Fruit fly (Drosophila melanogaster) whole organism, embryonic: ENCODE results near the gene nod.
A peak's percentile ranks its signal among the peaks of the same experiment; 100 is the strongest.

Experiments
- BEAF-32 ChIP-seq: fragments of 200-800 bp; sonication (Bioruptor generic); optimal IDR thresholded peaks from 3 replicates; lab custom pipeline; 2017; ENCODE audit warnings: missing biosample characterization, missing genetic modification characterization, mild to moderate bottlenecking, moderate library complexity, missing genetic modification reagents
- Bgb ChIP-seq: fragments of 200-800 bp; sonication (Bioruptor generic); IDR thresholded peaks from 2 replicates; pipeline ENCODE4 v1.3.6; 2022; ENCODE audit warnings: missing biosample characterization, missing genetic modification characterization; ENCODE audit not compliant: partially characterized antibody
- Blimp-1 ChIP-seq: fragments of 200-800 bp; sonication (Bioruptor generic); optimal IDR thresholded peaks from 3 replicates; lab custom pipeline; 2018; ENCODE audit warnings: missing biosample characterization, missing genetic modification characterization, mild to moderate bottlenecking, moderate library complexity, missing genetic modification reagents
- CG10366 ChIP-seq: fragments of 200-800 bp; sonication (Bioruptor generic); IDR thresholded peaks from 2 replicates; pipeline ENCODE4 v1.3.6; 2022; ENCODE audit warnings: missing biosample characterization, missing genetic modification characterization
- CG10654 ChIP-seq: fragments of 200-800 bp; sonication (Bioruptor generic); optimal IDR thresholded peaks from 2 replicates; lab custom pipeline; 2016; ENCODE audit warnings: missing biosample characterization, missing genetic modification characterization
- CG11456 ChIP-seq: fragments of 200-800 bp; sonication (Bioruptor generic); IDR thresholded peaks from 3 replicates; pipeline ENCODE4 v1.3.6; 2022; ENCODE audit warnings: missing biosample characterization, missing genetic modification characterization
- CG14860 ChIP-seq: fragments of 200-800 bp; sonication (Bioruptor generic); IDR thresholded peaks from 3 replicates; pipeline ENCODE4 v1.3.6; 2022; ENCODE audit warnings: missing biosample characterization, missing genetic modification characterization; ENCODE audit not compliant: partially characterized antibody
- CG17328 ChIP-seq: fragments of 200-800 bp; sonication (Bioruptor generic); IDR thresholded peaks from 2 replicates; pipeline ENCODE4 v1.3.6; 2022; ENCODE audit warnings: missing biosample characterization, missing genetic modification characterization
- CG17361 ChIP-seq: fragments of 200-800 bp; sonication (Bioruptor generic); IDR thresholded peaks from 3 replicates; pipeline ENCODE4 v1.3.6; 2022; ENCODE audit warnings: missing biosample characterization, missing genetic modification characterization
- CG18011 ChIP-seq: fragments of 200-800 bp; sonication (Bioruptor generic); optimal IDR thresholded peaks from 2 replicates; lab custom pipeline; 2017; ENCODE audit warnings: missing biosample characterization, missing genetic modification characterization, mild to moderate bottlenecking, moderate library complexity, missing genotype
- CG2120 ChIP-seq: fragments of 200-800 bp; sonication (Bioruptor generic); optimal IDR thresholded peaks from 3 replicates; lab custom pipeline; 2016; ENCODE audit warnings: missing biosample characterization, missing genetic modification characterization
- CG2129 ChIP-seq: fragments of 200-800 bp; sonication (Bioruptor generic); IDR thresholded peaks from 2 replicates; pipeline ENCODE4 v1.3.6; 2022; ENCODE audit warnings: missing biosample characterization, missing genetic modification characterization; ENCODE audit not compliant: partially characterized antibody
- CG30020 ChIP-seq: fragments of 200-800 bp; optimal IDR thresholded peaks from 2 replicates; lab custom pipeline; 2019; ENCODE audit warnings: missing biosample characterization, mild to moderate bottlenecking, missing genetic modification characterization, moderate library complexity
- CG34224 ChIP-seq: fragments of 200-800 bp; sonication (Bioruptor generic); IDR thresholded peaks from 3 replicates; pipeline ENCODE4 v1.3.6; 2022; ENCODE audit warnings: missing biosample characterization, missing genetic modification characterization; ENCODE audit not compliant: partially characterized antibody
- CG34376 ChIP-seq: fragments of 200-800 bp; sonication (Bioruptor generic); optimal IDR thresholded peaks from 2 replicates; lab custom pipeline; 2018; ENCODE audit warnings: missing biosample characterization, mild to moderate bottlenecking, missing genetic modification characterization
- CG4282 ChIP-seq: fragments of 200-800 bp; sonication (Bioruptor generic); optimal IDR thresholded peaks from 2 replicates; lab custom pipeline; 2016; ENCODE audit warnings: missing biosample characterization, missing genetic modification characterization
- CG4730 ChIP-seq: fragments of 200-800 bp; sonication (Bioruptor generic); IDR thresholded peaks from 2 replicates; pipeline ENCODE4 v1.3.6; 2022; ENCODE audit warnings: missing biosample characterization, missing genetic modification characterization
- CG5245 ChIP-seq: fragments of 200-800 bp; sonication (Bioruptor generic); optimal IDR thresholded peaks from 3 replicates; lab custom pipeline; 2016; ENCODE audit warnings: missing biosample characterization, missing genetic modification characterization
- CG8281 ChIP-seq: fragments of 200-800 bp; sonication (Bioruptor generic); optimal IDR thresholded peaks from 2 replicates; lab custom pipeline; 2018; ENCODE audit warnings: missing biosample characterization, mild to moderate bottlenecking, missing genetic modification characterization, moderate library complexity
- CG8290 ChIP-seq, 3 experiments: fragments of 200-800 bp; sonication (Bioruptor generic); optimal IDR thresholded peaks; 2 replicates each; lab custom pipeline; 2016 to 2019; ENCODE audit warnings: missing biosample characterization in 3 of 3, missing genetic modification characterization in 3 of 3, mild to moderate bottlenecking in 2 of 3, moderate library complexity in 1 of 3
- CG8765 ChIP-seq: fragments of 200-800 bp; sonication (Bioruptor generic); IDR thresholded peaks from 2 replicates; pipeline ENCODE4 v1.3.6; 2022; ENCODE audit warnings: missing biosample characterization, missing genetic modification characterization
- CTCF ChIP-seq: fragments of 200-800 bp; sonication (Bioruptor generic); optimal IDR thresholded peaks from 2 replicates; lab custom pipeline; 2017; ENCODE audit warnings: missing biosample characterization, mild to moderate bottlenecking, missing genetic modification characterization, moderate library complexity
- Chrac-16 ChIP-seq: fragments of 200-800 bp; sonication (Bioruptor generic); optimal IDR thresholded peaks from 3 replicates; lab custom pipeline; 2016; ENCODE audit warnings: missing biosample characterization, missing genetic modification characterization
- CoRest ChIP-seq: fragments of 200-800 bp; sonication (Bioruptor generic); optimal IDR thresholded peaks from 3 replicates; lab custom pipeline; 2018; ENCODE audit warnings: missing biosample characterization, mild to moderate bottlenecking, missing genetic modification characterization, moderate library complexity
- Deaf1 ChIP-seq: fragments of 200-800 bp; optimal IDR thresholded peaks from 3 replicates; lab custom pipeline; 2019; ENCODE audit warnings: missing biosample characterization, mild to moderate bottlenecking, missing genetic modification characterization, moderate library complexity
- Dip2 ChIP-seq: fragments of 200-800 bp; sonication (Bioruptor generic); IDR thresholded peaks from 2 replicates; pipeline ENCODE4 v1.3.6; 2022; ENCODE audit warnings: missing biosample characterization, missing genetic modification characterization
- Hr3 ChIP-seq: fragments of 200-800 bp; sonication (Bioruptor generic); optimal IDR thresholded peaks from 3 replicates; lab custom pipeline; 2016; ENCODE audit warnings: missing biosample characterization, missing genetic modification characterization
- Hsf ChIP-seq: fragments of 200-800 bp; sonication (Bioruptor generic); optimal IDR thresholded peaks from 3 replicates; lab custom pipeline; 2016; ENCODE audit warnings: missing biosample characterization, missing genetic modification characterization
- Jarid2 ChIP-seq: fragments of 200-800 bp; sonication (Bioruptor generic); optimal IDR thresholded peaks from 3 replicates; lab custom pipeline; 2017; ENCODE audit warnings: mild to moderate bottlenecking, missing biosample characterization, missing genetic modification reagents, missing genetic modification characterization
- Ptx1 ChIP-seq: fragments of 200-800 bp; sonication (Bioruptor generic); IDR thresholded peaks from 2 replicates; pipeline ENCODE4 v1.3.6; 2022; ENCODE audit warnings: missing biosample characterization, missing genetic modification characterization
- ab ChIP-seq: fragments of 200-800 bp; sonication (Bioruptor generic); optimal IDR thresholded peaks from 2 replicates; lab custom pipeline; 2016; ENCODE audit warnings: missing biosample characterization, missing genetic modification characterization
- eyg ChIP-seq: fragments of 200-800 bp; sonication (Bioruptor generic); optimal IDR thresholded peaks from 3 replicates; lab custom pipeline; 2016; ENCODE audit warnings: missing biosample characterization, missing genetic modification characterization
- fd64A ChIP-seq: fragments of 200-800 bp; sonication (Bioruptor generic); optimal IDR thresholded peaks from 3 replicates; lab custom pipeline; 2018; ENCODE audit warnings: missing biosample characterization, mild to moderate bottlenecking, missing genetic modification characterization
- gfzf ChIP-seq: fragments of 200-800 bp; sonication (Bioruptor generic); optimal IDR thresholded peaks from 2 replicates; lab custom pipeline; 2016; ENCODE audit warnings: missing biosample characterization, mild to moderate bottlenecking, missing genetic modification characterization, moderate library complexity
- grn ChIP-seq: fragments of 200-800 bp; sonication (Bioruptor generic); optimal IDR thresholded peaks from 3 replicates; lab custom pipeline; 2017; ENCODE audit warnings: missing biosample characterization, missing genetic modification characterization
- hb ChIP-seq: fragments of 200-800 bp; sonication (Bioruptor generic); IDR thresholded peaks from 3 replicates; pipeline ENCODE4 v1.3.6; 2022; ENCODE audit warnings: missing biosample characterization, missing genetic modification characterization; ENCODE audit not compliant: partially characterized antibody
- ind ChIP-seq: fragments of 200-800 bp; sonication (Bioruptor generic); optimal IDR thresholded peaks from 3 replicates; lab custom pipeline; 2016; ENCODE audit warnings: missing biosample characterization, missing genetic modification characterization
- insv ChIP-seq, 2 experiments: fragments of 200-800 bp; sonication (Bioruptor generic); optimal IDR thresholded peaks; 3 replicates each; lab custom pipeline; 2016 to 2018; ENCODE audit warnings: missing biosample characterization in 2 of 2, missing genetic modification characterization in 2 of 2
- jigr1 ChIP-seq: fragments of 200-800 bp; sonication (Bioruptor generic); IDR thresholded peaks from 3 replicates; pipeline ENCODE4 v1.3.6; 2022; ENCODE audit warnings: missing biosample characterization, missing genetic modification characterization
- knrl ChIP-seq: fragments of 200-800 bp; sonication (Bioruptor generic); IDR thresholded peaks from 3 replicates; pipeline ENCODE4 v1.3.6; 2022; ENCODE audit warnings: missing biosample characterization, missing genetic modification characterization; ENCODE audit not compliant: partially characterized antibody
- lola ChIP-seq, 3 experiments: fragments of >200 bp in 2 of 3; fragments of 200-800 bp in 1 of 3; sonication (Bioruptor generic) in 1 of 3; optimal IDR thresholded peaks; 2 replicates each; lab custom pipeline; 2017 to 2019; ENCODE audit warnings: missing biosample characterization in 3 of 3, missing genetic modification characterization in 3 of 3, mild to moderate bottlenecking in 1 of 3, moderate library complexity in 1 of 3
- nau ChIP-seq: fragments of 200-800 bp; sonication (Bioruptor generic); optimal IDR thresholded peaks from 3 replicates; lab custom pipeline; 2017; ENCODE audit warnings: missing biosample characterization, mild to moderate bottlenecking, missing genetic modification characterization, missing genetic modification reagents
- oc ChIP-seq: fragments of 200-800 bp; sonication (Bioruptor generic); optimal IDR thresholded peaks from 2 replicates; lab custom pipeline; 2018; ENCODE audit warnings: missing biosample characterization, mild to moderate bottlenecking, missing genetic modification characterization, moderate library complexity
- salm ChIP-seq: fragments of 200-800 bp; sonication (Bioruptor generic); optimal IDR thresholded peaks from 2 replicates; lab custom pipeline; 2018; ENCODE audit warnings: missing biosample characterization, mild to moderate bottlenecking, missing genetic modification characterization
- schlank ChIP-seq: fragments of 200-800 bp; sonication (Bioruptor generic); optimal IDR thresholded peaks from 2 replicates; lab custom pipeline; 2018; ENCODE audit warnings: missing biosample characterization, mild to moderate bottlenecking, missing genetic modification characterization
- sens-2 ChIP-seq: fragments of 200-800 bp; sonication (Bioruptor generic); IDR thresholded peaks from 2 replicates; pipeline ENCODE4 v1.3.6; 2022; ENCODE audit warnings: missing biosample characterization, missing genetic modification characterization
- sim ChIP-seq: fragments of 200-800 bp; sonication (Bioruptor generic); IDR thresholded peaks from 2 replicates; pipeline ENCODE4 v1.3.6; 2022; ENCODE audit warnings: missing biosample characterization, missing genetic modification characterization
- stwl ChIP-seq: fragments of 200-800 bp; sonication (Bioruptor generic); optimal IDR thresholded peaks from 3 replicates; lab custom pipeline; 2018; ENCODE audit warnings: missing biosample characterization, mild to moderate bottlenecking, missing genetic modification characterization, moderate library complexity
- tin ChIP-seq: fragments of 200-800 bp; sonication (Bioruptor generic); optimal IDR thresholded peaks from 3 replicates; lab custom pipeline; 2016; ENCODE audit warnings: missing biosample characterization, missing genetic modification characterization
- unpg ChIP-seq: fragments of 200-800 bp; sonication (Bioruptor generic); optimal IDR thresholded peaks from 3 replicates; lab custom pipeline; 2018; ENCODE audit warnings: missing biosample characterization, mild to moderate bottlenecking, missing genetic modification characterization, moderate library complexity

nod gene

DNA sequence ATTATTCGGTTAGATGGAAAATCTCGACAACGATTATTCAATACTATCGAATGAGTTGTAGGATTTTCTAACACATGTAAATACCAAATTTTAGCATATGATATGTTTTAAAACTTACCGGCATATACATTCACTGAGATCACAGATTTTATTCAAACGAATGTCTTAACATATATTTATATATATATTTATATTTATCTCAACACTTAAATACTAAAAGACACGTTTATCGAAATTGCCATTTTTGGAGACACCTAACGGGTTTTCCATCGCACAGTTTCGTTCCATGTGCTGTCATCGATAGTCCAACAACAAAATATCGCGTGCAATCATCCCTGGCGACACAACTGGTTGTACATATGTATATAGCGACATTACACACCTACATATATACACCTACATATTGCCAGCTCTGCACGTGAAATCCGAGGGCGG, 31.1 kb downstream of the nod start, which contains the start of the genes CG2247 and CG1703 (continued):
- TF ChIP-seq lola (GFP tag; optimal IDR thresholded peaks at IDR 0.05; lab: Kevin White, UChicago) (peak in 1 of 3 experiments; percentile 2), grn (GFP tag; lab: Kevin White, UChicago) (peak; percentile 26), unpg (GFP tag; lab: Kevin White, UChicago) (no peak), CG34376 (GFP tag; lab: Kevin White, UChicago) (no peak), CG2129 (GFP tag; lab: Robert Waterston, UW) (peak; percentile 45), CG5245 (no peak), sens-2 (GFP tag; lab: Robert Waterston, UW) (no peak), gfzf (peak; percentile 69), Deaf1 (tag; lab: Kevin White, UChicago) (peak; percentile 43), CG17328 (no peak), CG8765 (no peak), nau (GFP tag; lab: Kevin White, UChicago) (no peak), Bgb (peak; percentile 81), knrl (peak; percentile 88), CG10366 (GFP tag; lab: Robert Waterston, UW) (no peak), Chrac-16 (no peak), salm (tag; lab: Kevin White, UChicago) (no peak), Dip2 (no peak), CG4730 (GFP tag; lab: Robert Waterston, UW) (no peak), CG34224 (peak; percentile 66), CG14860 (GFP tag; lab: Robert Waterston, UW) (peak; percentile 76), fd64A (GFP tag; lab: Kevin White, UChicago) (no peak), Blimp-1 (GFP tag; lab: Kevin White, UChicago) (no peak), schlank (tag; lab: Kevin White, UChicago) (no peak), CG2120 (GFP tag; lab: Kevin White, UChicago) (no peak), CG18011 (GFP tag; lab: Kevin White, UChicago) (peak; percentile 87), tin (GFP tag; lab: Kevin White, UChicago) (no peak), CG17361 (peak; percentile 39; the same call in 1 of the 3 replicates), Jarid2 (GFP tag; lab: Kevin White, UChicago) (no peak), ind (GFP tag; lab: Kevin White, UChicago) (no peak), CTCF (GFP tag; lab: Kevin White, UChicago) (peak; percentile 40), ab (GFP tag; lab: Kevin White, UChicago) (no peak), CG11456 (GFP tag; lab: Robert Waterston, UW) (no peak), jigr1 (no peak), CG8290 (GFP tag; optimal IDR thresholded peaks at IDR 0.05; lab: Kevin White, UChicago) (peak; percentile 51), CG8290 (tag; optimal IDR thresholded peaks at IDR 0.05; lab: Kevin White, UChicago) (no peak), BEAF-32 (GFP tag; lab: Kevin White, UChicago) (peak; percentile 90), insv (GFP tag; optimal IDR thresholded peaks at IDR 0.05; lab: Kevin White, UChicago) (peak in 1 of 2 experiments; percentile 45), CG4282 (GFP tag; lab: Kevin White, UChicago) (no peak), CoRest (tag; lab: Kevin White, UChicago) (peak; percentile 52), CG10654 (no peak), hb (GFP tag; lab: Robert Waterston, UW) (peak; percentile 68; the same call in 2 of the 3 replicates), sim (GFP tag; lab: Robert Waterston, UW) (no peak), eyg (GFP tag; lab: Kevin White, UChicago) (no peak), Hsf (no peak), Hr3 (no peak), oc (tag; lab: Kevin White, UChicago) (no peak), CG8281 (no peak), CG30020 (tag; lab: Kevin White, UChicago) (peak; percentile 68), stwl (tag; lab: Kevin White, UChicago) (peak; percentile 74), Ptx1 (GFP tag; lab: Robert Waterston, UW) (no peak)
